Worm (Caenorhabditis elegans): Measurements from ENCODE around the gene erd-2.2.

The erd-2.2 gene

ce11 chrIII:5892909-5893308, 13.9 kb upstream of the erd-2.2 start:
- TF ChIP-seq B0310.2 (tag; optimal IDR thresholded peaks at IDR 0.05) (no peak), ceh-13 (GFP tag; optimal IDR thresholded peaks at IDR 0.05) (no peak), sea-1 (GFP tag; conservative IDR thresholded peaks at IDR 0.05) (no peak), hmg-4 (GFP tag; optimal IDR thresholded peaks at IDR 0.05) (no peak), pes-1 (GFP tag; IDR thresholded peaks at IDR 0.05) (no peak), aly-1 (tag; optimal IDR thresholded peaks at IDR 0.05) (no peak), tbx-37 (GFP tag; conservative IDR thresholded peaks at IDR 0.05) (no peak)

ce11 chrIII:5895913-5896312, 10.9 kb upstream of the erd-2.2 start, which contains the start of gene pxl-1:
TSS of gene pxl-1 (minus strand) at chrIII:5896013.
- TF ChIP-seq sea-1 (GFP tag; conservative IDR thresholded peaks at IDR 0.05) (no peak), pes-1 (GFP tag; IDR thresholded peaks at IDR 0.05) (no peak), tra-4 (tag; optimal IDR thresholded peaks at IDR 0.05) (no peak), hmg-4 (GFP tag; optimal IDR thresholded peaks at IDR 0.05) (no peak)

- TF ChIP-seq flt-1 (GFP tag; IDR thresholded peaks at IDR 0.05), result no peak
- no peak for TF ChIP-seq tbx-37 (GFP tag; conservative IDR thresholded peaks at IDR 0.05)
- no peak for TF ChIP-seq F13C5.2 (tag; optimal IDR thresholded peaks at IDR 0.05)
- no peak for TF ChIP-seq scrt-1 (GFP tag; IDR thresholded peaks at IDR 0.05)
- TF ChIP-seq pes-1 (GFP tag; IDR thresholded peaks at IDR 0.05), result no peak
- TF ChIP-seq ets-7 (tag; optimal IDR thresholded peaks at IDR 0.05), result no peak
- TF ChIP-seq B0310.2 (tag; optimal IDR thresholded peaks at IDR 0.05), result no peak
- TF ChIP-seq hnd-1 (tag; optimal IDR thresholded peaks at IDR 0.05), result no peak
- TF ChIP-seq aly-1 (tag; optimal IDR thresholded peaks at IDR 0.05), result no peak
- TF ChIP-seq ceh-13 (GFP tag; optimal IDR thresholded peaks at IDR 0.05), result no peak
- no peak for TF ChIP-seq tbx-11 (GFP tag; IDR thresholded peaks at IDR 0.05)
Measured at ce11 chrIII:5897468-5897867, 9.4 kb upstream of the erd-2.2 start.

- TF ChIP-seq F13C5.2 (tag; optimal IDR thresholded peaks at IDR 0.05) (no peak), tbx-37 (GFP tag; conservative IDR thresholded peaks at IDR 0.05) (no peak), ama-1 (optimal IDR thresholded peaks at IDR 0.05) (no peak), tra-4 (tag; optimal IDR thresholded peaks at IDR 0.05) (no peak), ceh-13 (GFP tag; optimal IDR thresholded peaks at IDR 0.05) (no peak), flt-1 (GFP tag; IDR thresholded peaks at IDR 0.05) (no peak), scrt-1 (GFP tag; IDR thresholded peaks at IDR 0.05) (no peak), ceh-36 (tag; optimal IDR thresholded peaks at IDR 0.05) (no peak), ets-7 (tag; optimal IDR thresholded peaks at IDR 0.05) (no peak), pes-1 (GFP tag; IDR thresholded peaks at IDR 0.05) (no peak), hnd-1 (tag; optimal IDR thresholded peaks at IDR 0.05) (no peak), aly-1 (tag; optimal IDR thresholded peaks at IDR 0.05) (no peak), tbx-11 (GFP tag; IDR thresholded peaks at IDR 0.05) (no peak), sea-1 (GFP tag; conservative IDR thresholded peaks at IDR 0.05) (no peak), hmg-4 (GFP tag; optimal IDR thresholded peaks at IDR 0.05) (no peak), hmbx-1 (tag; optimal IDR thresholded peaks at IDR 0.05) (no peak), B0310.2 (tag; optimal IDR thresholded peaks at IDR 0.05) (no peak)
Measured at ce11 chrIII:5898631-5899030, 8.2 kb upstream of the erd-2.2 start.

- TF ChIP-seq tra-4 (tag; optimal IDR thresholded peaks at IDR 0.05) (no peak), ama-1 (optimal IDR thresholded peaks at IDR 0.05) (no peak), scrt-1 (GFP tag; IDR thresholded peaks at IDR 0.05) (no peak), hmbx-1 (tag; optimal IDR thresholded peaks at IDR 0.05) (no peak)
Measured at ce11 chrIII:5900709-5901108, 6.1 kb upstream of the erd-2.2 start.

ce11 chrIII:5902558-5902957, 4.3 kb upstream of the erd-2.2 start:
- no peak for TF ChIP-seq hnd-1 (tag; optimal IDR thresholded peaks at IDR 0.05)
- no peak for TF ChIP-seq sea-1 (GFP tag; conservative IDR thresholded peaks at IDR 0.05)
- no peak for TF ChIP-seq ets-7 (tag; optimal IDR thresholded peaks at IDR 0.05)
- TF ChIP-seq ceh-36 (tag; optimal IDR thresholded peaks at IDR 0.05), result no peak
- TF ChIP-seq flt-1 (GFP tag; IDR thresholded peaks at IDR 0.05), result no peak
- no peak for TF ChIP-seq tra-4 (tag; optimal IDR thresholded peaks at IDR 0.05)
- no peak for TF ChIP-seq tbx-37 (GFP tag; conservative IDR thresholded peaks at IDR 0.05)
- TF ChIP-seq F13C5.2 (tag; optimal IDR thresholded peaks at IDR 0.05), result no peak
- TF ChIP-seq hmg-4 (GFP tag; optimal IDR thresholded peaks at IDR 0.05), result no peak
- no peak for TF ChIP-seq tbx-11 (GFP tag; IDR thresholded peaks at IDR 0.05)
- TF ChIP-seq ama-1 (optimal IDR thresholded peaks at IDR 0.05), result no peak
- TF ChIP-seq ceh-13 (GFP tag; optimal IDR thresholded peaks at IDR 0.05), result no peak
- TF ChIP-seq scrt-1 (GFP tag; IDR thresholded peaks at IDR 0.05), result no peak
- TF ChIP-seq pes-1 (GFP tag; IDR thresholded peaks at IDR 0.05), result no peak
- TF ChIP-seq aly-1 (tag; optimal IDR thresholded peaks at IDR 0.05), result no peak
- no peak for TF ChIP-seq hmbx-1 (tag; optimal IDR thresholded peaks at IDR 0.05)
- TF ChIP-seq B0310.2 (tag; optimal IDR thresholded peaks at IDR 0.05), result no peak

- TF ChIP-seq scrt-1 (GFP tag; IDR thresholded peaks at IDR 0.05) (no peak), F13C5.2 (tag; optimal IDR thresholded peaks at IDR 0.05) (peak; percentile 23)
Measured at ce11 chrIII:5906059-5906458, 790 bp upstream of the erd-2.2 start, which contains the start of gene dpff-1. TSS of gene dpff-1 (minus strand) at chrIII:5906346.

ce11 chrIII:5908408-5908807, 1.6 kb downstream of the erd-2.2 start, which contains the start of gene C28H8.3:
TSS of gene C28H8.3 (plus strand) at chrIII:5908700.
- TF ChIP-seq ets-7 (tag; optimal IDR thresholded peaks at IDR 0.05), result no peak
- TF ChIP-seq tbx-11 (GFP tag; IDR thresholded peaks at IDR 0.05), result no peak
- no peak for TF ChIP-seq ceh-13 (GFP tag; optimal IDR thresholded peaks at IDR 0.05)
- TF ChIP-seq hmg-4 (GFP tag; optimal IDR thresholded peaks at IDR 0.05), result no peak
- no peak for TF ChIP-seq ceh-36 (tag; optimal IDR thresholded peaks at IDR 0.05)
- TF ChIP-seq F13C5.2 (tag; optimal IDR thresholded peaks at IDR 0.05), result no peak
- no peak for TF ChIP-seq sea-1 (GFP tag; conservative IDR thresholded peaks at IDR 0.05)
- TF ChIP-seq pes-1 (GFP tag; IDR thresholded peaks at IDR 0.05), result no peak
- TF ChIP-seq tra-4 (tag; optimal IDR thresholded peaks at IDR 0.05), result no peak
- TF ChIP-seq scrt-1 (GFP tag; IDR thresholded peaks at IDR 0.05), result no peak
- TF ChIP-seq ama-1 (optimal IDR thresholded peaks at IDR 0.05), result no peak

Measured in whole organism, early embryonic.